Fruit fly (Drosophila melanogaster): ENCODE results near the gene CG1307.

Gene CG1307

dm6 chr3R:6640932-6641331 is 16.3 kb downstream of the CG1307 start, which contains the start of gene CG31286:
TSS of gene CG31286 (plus strand) at chr3R:6641232.
- TF ChIP-seq Myc (optimal IDR thresholded peaks at IDR 0.05) (no peak), Vsx2 (GFP tag; optimal IDR thresholded peaks at IDR 0.05; ENCODE audit: partially characterized antibody) (no peak), CG32264 (GFP tag; optimal IDR thresholded peaks at IDR 0.05) (no peak), pan (optimal IDR thresholded peaks at IDR 0.05) (no peak), fru (GFP tag; optimal IDR thresholded peaks at IDR 0.05) (no peak), dmrt93B (GFP tag; optimal IDR thresholded peaks at IDR 0.05) (no peak), Hnf4 (GFP tag; optimal IDR thresholded peaks at IDR 0.05) (no peak), GATAd (GFP tag; optimal IDR thresholded peaks at IDR 0.05) (no peak), brk (GFP tag; optimal IDR thresholded peaks at IDR 0.05) (no peak), N (GFP tag; optimal IDR thresholded peaks at IDR 0.05) (no peak), Sp1 (GFP tag; optimal IDR thresholded peaks at IDR 0.05) (no peak), sv (GFP tag; optimal IDR thresholded peaks at IDR 0.05) (no peak), lola (GFP tag; optimal IDR thresholded peaks at IDR 0.05) (no peak), dsf (GFP tag; optimal IDR thresholded peaks at IDR 0.05; ENCODE audit: borderline replicate concordance) (no peak), dl (GFP tag; optimal IDR thresholded peaks at IDR 0.05; ENCODE audit: insufficient read depth in 1 of 2, partially characterized antibody in 2 of 2) (no peak), sage (GFP tag; optimal IDR thresholded peaks at IDR 0.05) (no peak)

- TF ChIP-seq Hnf4 (GFP tag; optimal IDR thresholded peaks at IDR 0.05): no peak
Observed at dm6 chr3R:6629851-6630250, 27.4 kb downstream of the CG1307 start, which contains the start of gene sunz. TSS of gene sunz (plus strand) at chr3R:6630151.

- TF ChIP-seq h (GFP tag; optimal IDR thresholded peaks at IDR 0.05): no peak
- no peak for TF ChIP-seq OdsH (GFP tag; optimal IDR thresholded peaks at IDR 0.05)
- no peak for TF ChIP-seq br (GFP tag; optimal IDR thresholded peaks at IDR 0.05)
- no peak for TF ChIP-seq jim (GFP tag; optimal IDR thresholded peaks at IDR 0.05)
- no peak for TF ChIP-seq CG32264 (GFP tag; optimal IDR thresholded peaks at IDR 0.05)
- TF ChIP-seq Hnf4 (GFP tag; optimal IDR thresholded peaks at IDR 0.05): no peak
- no peak for TF ChIP-seq sage (GFP tag; optimal IDR thresholded peaks at IDR 0.05)
- TF ChIP-seq CG9705 (GFP tag; optimal IDR thresholded peaks at IDR 0.05): no peak
- TF ChIP-seq rgr (GFP tag; optimal IDR thresholded peaks at IDR 0.05): no peak
- no peak for TF ChIP-seq usp (GFP tag; optimal IDR thresholded peaks at IDR 0.05)
- TF ChIP-seq HLH106 (tag; optimal IDR thresholded peaks at IDR 0.05): no peak
- TF ChIP-seq Mio (GFP tag; optimal IDR thresholded peaks at IDR 0.05): no peak
- no peak for TF ChIP-seq dsf (GFP tag; optimal IDR thresholded peaks at IDR 0.05; ENCODE audit: borderline replicate concordance)
- no peak for TF ChIP-seq Abd-B (GFP tag; optimal IDR thresholded peaks at IDR 0.05)
- no peak for TF ChIP-seq Vsx2 (GFP tag; optimal IDR thresholded peaks at IDR 0.05; ENCODE audit: partially characterized antibody)
- no peak for TF ChIP-seq pan (optimal IDR thresholded peaks at IDR 0.05)
Observed at dm6 chr3R:6629221-6629620, 28.0 kb downstream of the CG1307 start, which contains the start of gene CG15177. TSS of gene CG15177 (minus strand) at chr3R:6629321.

- TF ChIP-seq Dif (GFP tag; optimal IDR thresholded peaks at IDR 0.05; ENCODE audit: partially characterized antibody) (no peak), dsf (GFP tag; optimal IDR thresholded peaks at IDR 0.05; ENCODE audit: borderline replicate concordance) (no peak), N (GFP tag; optimal IDR thresholded peaks at IDR 0.05) (no peak), tai (GFP tag; optimal IDR thresholded peaks at IDR 0.05) (no peak), fru (GFP tag; optimal IDR thresholded peaks at IDR 0.05) (no peak), Dfd (GFP tag; optimal IDR thresholded peaks at IDR 0.05) (no peak), Hr83 (GFP tag; optimal IDR thresholded peaks at IDR 0.05; ENCODE audit: poor library complexity, severe bottlenecking) (no peak)
Observed at dm6 chr3R:6627800-6628199, 29.4 kb downstream of the CG1307 start, which contains the start of gene sowi. TSS of gene sowi (minus strand) at chr3R:6627900.

dm6 chr3R:6608814-6609213 is 48.4 kb downstream of the CG1307 start, which contains the start of gene glob2:
TSS of gene glob2 (minus strand) at chr3R:6608914.
- TF ChIP-seq Rel (GFP tag; optimal IDR thresholded peaks at IDR 0.05) (no peak), Rel (tag; optimal IDR thresholded peaks at IDR 0.05) (no peak), sv (GFP tag; optimal IDR thresholded peaks at IDR 0.05) (no peak), br (GFP tag; optimal IDR thresholded peaks at IDR 0.05) (no peak), GATAd (GFP tag; optimal IDR thresholded peaks at IDR 0.05) (no peak), lola (GFP tag; optimal IDR thresholded peaks at IDR 0.05) (no peak), Mio (GFP tag; optimal IDR thresholded peaks at IDR 0.05) (no peak), jim (GFP tag; optimal IDR thresholded peaks at IDR 0.05) (no peak), dl (GFP tag; optimal IDR thresholded peaks at IDR 0.05; ENCODE audit: insufficient read depth in 1 of 2, partially characterized antibody in 2 of 2) (no peak), Hr78 (GFP tag; optimal IDR thresholded peaks at IDR 0.05) (no peak), Abd-B (GFP tag; optimal IDR thresholded peaks at IDR 0.05) (no peak), sage (GFP tag; optimal IDR thresholded peaks at IDR 0.05) (no peak), Sp1 (GFP tag; optimal IDR thresholded peaks at IDR 0.05) (no peak), CG9705 (GFP tag; optimal IDR thresholded peaks at IDR 0.05) (no peak)
